Fruit fly (Drosophila melanogaster) whole organism, prepupa: ENCODE results near the gene CG12517.

Experiments used
- Blimp-1 ChIP-seq: fragments of 200-800 bp; sonication (Bioruptor generic); optimal IDR thresholded peaks from 3 replicates; lab custom pipeline; 2017; ENCODE audit warnings: missing biosample characterization, missing genetic modification characterization, mild to moderate bottlenecking, moderate library complexity, missing genetic modification reagents
- CG16779 ChIP-seq: fragments of 200-800 bp; sonication (Bioruptor generic); optimal IDR thresholded peaks from 3 replicates; lab custom pipeline; 2017; ENCODE audit warnings: missing biosample characterization, mild to moderate bottlenecking, missing genetic modification characterization
- CG34406 ChIP-seq: fragments of 200-800 bp; sonication (Bioruptor generic); optimal IDR thresholded peaks from 3 replicates; lab custom pipeline; 2016; ENCODE audit warnings: missing biosample characterization, missing genetic modification characterization
- CG6854 ChIP-seq: fragments of 200-800 bp; sonication (Bioruptor generic); optimal IDR thresholded peaks from 2 replicates; lab custom pipeline; 2017; ENCODE audit warnings: missing biosample characterization, mild to moderate bottlenecking, missing genetic modification characterization
- Gug ChIP-seq: fragments of 200-800 bp; sonication (Bioruptor generic); IDR thresholded peaks from 2 replicates; pipeline ENCODE4 v1.3.6; 2022; ENCODE audit warnings: missing biosample characterization, missing genetic modification characterization
- Hr4 ChIP-seq: fragments of 200-800 bp; sonication (Bioruptor generic); optimal IDR thresholded peaks from 3 replicates; lab custom pipeline; 2016; ENCODE audit warnings: missing biosample characterization, missing genetic modification characterization
- Met ChIP-seq: fragments of 200-800 bp; sonication (Bioruptor generic); optimal IDR thresholded peaks from 3 replicates; lab custom pipeline; 2016; ENCODE audit warnings: missing biosample characterization, missing genetic modification characterization
- Sox14 ChIP-seq: fragments of 200-800 bp; sonication (Bioruptor generic); optimal IDR thresholded peaks from 3 replicates; lab custom pipeline; 2016; ENCODE audit warnings: missing biosample characterization, missing genetic modification characterization
- Sox15 ChIP-seq: fragments of 200-800 bp; sonication (Bioruptor generic); optimal IDR thresholded peaks from 3 replicates; lab custom pipeline; 2016; ENCODE audit warnings: missing biosample characterization, missing genetic modification characterization
- svp ChIP-seq: fragments of 200-800 bp; sonication (Bioruptor generic); peaks from one replicate; lab custom pipeline; 2016; ENCODE audit warnings: missing biosample characterization, missing genetic modification characterization

DNA sequence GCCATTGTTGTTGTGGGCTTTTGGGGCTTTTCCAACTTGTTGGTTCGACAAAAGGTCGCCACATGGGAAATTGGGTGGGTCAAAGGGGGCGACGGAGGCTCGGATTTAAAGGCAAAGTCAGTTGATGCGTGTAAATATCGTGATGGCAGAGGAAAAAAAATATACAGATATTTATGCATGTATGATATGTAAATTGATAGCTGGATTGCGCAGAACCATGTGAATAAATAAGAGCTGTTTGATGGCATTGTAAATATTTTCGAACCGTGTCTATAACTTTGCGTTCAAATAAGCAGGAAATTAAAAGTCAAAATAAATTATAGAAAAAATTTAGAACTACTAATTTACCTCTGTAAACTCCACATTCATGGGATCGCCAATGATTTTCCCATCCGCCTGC, 47.3 kb upstream of the CG12517 start:
- TF ChIP-seq Blimp-1: no peak
- no peak for TF ChIP-seq Met
- TF ChIP-seq svp: no peak
- TF ChIP-seq CG16779 (tag; lab: Kevin White, UChicago): no peak
- TF ChIP-seq Sox14: no peak
- no peak for TF ChIP-seq CG6854 (GFP tag; lab: Kevin White, UChicago)
- TF ChIP-seq CG34406 (GFP tag; lab: Kevin White, UChicago): no peak
- no peak for TF ChIP-seq Sox15 (GFP tag; lab: Kevin White, UChicago)
- TF ChIP-seq Hr4: no peak
- TF ChIP-seq Gug (GFP tag; lab: Robert Waterston, UW): no peak
